Worm (Caenorhabditis elegans): ENCODE data around the gene wrt-6.

wrt-6 gene

ce11 chrX:3479950-3480349, at the start of gene wrt-6:
Gene wrt-6, plus strand, starts transcription at chrX:3480250.
- TF ChIP-seq nhr-67 (tag; optimal IDR thresholded peaks at IDR 0.05), result no peak
- no peak for TF ChIP-seq ceh-16 (tag; optimal IDR thresholded peaks at IDR 0.05)
- TF ChIP-seq nhr-11 (tag; optimal IDR thresholded peaks at IDR 0.05), result no peak
- TF ChIP-seq ztf-11 (tag; optimal IDR thresholded peaks at IDR 0.05), result no peak
- TF ChIP-seq unc-62 (GFP tag; optimal IDR thresholded peaks at IDR 0.05), result no peak
- TF ChIP-seq skn-1 (tag; optimal IDR thresholded peaks at IDR 0.05), result no peak
- no peak for TF ChIP-seq daf-12 (tag; optimal IDR thresholded peaks at IDR 0.05)
- TF ChIP-seq nhr-28 (tag; optimal IDR thresholded peaks at IDR 0.05), result no peak

- TF ChIP-seq nhr-67 (tag; optimal IDR thresholded peaks at IDR 0.05), result no peak
- TF ChIP-seq nhr-43 (tag; optimal IDR thresholded peaks at IDR 0.05; ENCODE audit: poor library complexity, severe bottlenecking), result no peak
- TF ChIP-seq ceh-9 (tag; optimal IDR thresholded peaks at IDR 0.05), result no peak
- no peak for TF ChIP-seq elt-3 (tag; optimal IDR thresholded peaks at IDR 0.05)
- no peak for TF ChIP-seq ceh-82 (tag; optimal IDR thresholded peaks at IDR 0.05)
- TF ChIP-seq nhr-25 (tag; optimal IDR thresholded peaks at IDR 0.05), result no peak
- TF ChIP-seq ama-1 (optimal IDR thresholded peaks at IDR 0.05), result no peak
These were observed 40.2 kb upstream of the wrt-6 start for ce11 chrX:3439823-3440222.

DNA sequence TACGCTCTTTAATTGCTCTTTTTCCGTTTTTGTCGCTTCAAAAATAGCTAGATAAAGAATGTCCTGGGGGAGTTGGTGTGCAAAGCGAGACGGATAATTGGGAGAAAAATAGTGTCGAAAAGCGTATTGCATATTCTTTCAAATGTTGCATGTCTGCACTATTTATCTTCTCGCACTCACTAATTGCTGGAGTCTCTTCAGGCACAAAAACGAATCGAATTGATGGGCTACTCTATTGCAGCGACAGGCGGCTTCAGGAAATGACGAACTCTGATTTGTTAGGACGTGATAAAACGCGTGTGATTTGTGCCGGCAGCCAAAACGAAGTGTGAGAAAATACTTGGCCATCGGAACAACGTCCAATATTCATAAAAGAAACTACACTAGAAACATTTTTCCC, 39.7 kb upstream of the wrt-6 start:
- TF ChIP-seq egl-27 (tag; optimal IDR thresholded peaks at IDR 0.05), result no peak
- peak; percentile 59 for TF ChIP-seq lin-39 (tag; optimal IDR thresholded peaks at IDR 0.05)

DNA sequence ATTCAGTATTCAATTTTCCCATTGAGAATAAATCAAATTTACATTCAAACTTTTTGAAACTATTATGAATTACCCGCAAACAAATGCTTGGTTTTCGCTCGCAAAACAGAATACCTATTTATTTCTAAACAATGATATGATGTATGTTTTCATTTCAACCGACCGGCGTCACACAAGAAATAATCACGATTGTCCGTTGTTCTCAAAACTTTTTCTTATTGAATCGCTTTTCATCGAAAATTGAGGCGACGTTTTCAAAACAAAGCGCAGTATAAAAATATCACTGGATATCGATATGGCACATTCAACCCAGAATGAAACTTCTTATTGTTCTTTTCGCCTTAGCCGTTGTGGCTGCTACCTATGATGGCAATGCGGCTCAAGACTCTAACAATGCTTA, 38.5 kb upstream of the wrt-6 start, which contains the start of gene ZK813.3:
Gene ZK813.3, plus strand, starts transcription at position 301 of the 400 bp plus-strand sequence.
- no peak for TF ChIP-seq skn-1 (tag; optimal IDR thresholded peaks at IDR 0.05)

ce11 chrX:3443526-3443925, 36.5 kb upstream of the wrt-6 start, which contains the start of gene ZK813.2:
Gene ZK813.2, plus strand, starts transcription at chrX:3443826.
- TF ChIP-seq fkh-2 (tag; optimal IDR thresholded peaks at IDR 0.05) (no peak), nhr-28 (tag; optimal IDR thresholded peaks at IDR 0.05) (no peak), unc-62 (GFP tag; optimal IDR thresholded peaks at IDR 0.05) (no peak), elt-1 (tag; optimal IDR thresholded peaks at IDR 0.05) (no peak), pqm-1 (tag; optimal IDR thresholded peaks at IDR 0.05) (no peak)

ce11 chrX:3444514-3444913, 35.5 kb upstream of the wrt-6 start, which contains the start of gene ZK813.7:
Gene ZK813.7, plus strand, starts transcription at chrX:3444814.
- TF ChIP-seq elt-1 (tag; optimal IDR thresholded peaks at IDR 0.05) (no peak), nhr-23 (tag; optimal IDR thresholded peaks at IDR 0.05) (no peak), mdl-1 (tag; optimal IDR thresholded peaks at IDR 0.05) (no peak), elt-2 (tag; optimal IDR thresholded peaks at IDR 0.05) (no peak), ztf-4 (tag; optimal IDR thresholded peaks at IDR 0.05) (no peak), mml-1 (tag; optimal IDR thresholded peaks at IDR 0.05) (no peak), egl-27 (tag; optimal IDR thresholded peaks at IDR 0.05) (no peak), ceh-82 (tag; optimal IDR thresholded peaks at IDR 0.05) (no peak)

DNA sequence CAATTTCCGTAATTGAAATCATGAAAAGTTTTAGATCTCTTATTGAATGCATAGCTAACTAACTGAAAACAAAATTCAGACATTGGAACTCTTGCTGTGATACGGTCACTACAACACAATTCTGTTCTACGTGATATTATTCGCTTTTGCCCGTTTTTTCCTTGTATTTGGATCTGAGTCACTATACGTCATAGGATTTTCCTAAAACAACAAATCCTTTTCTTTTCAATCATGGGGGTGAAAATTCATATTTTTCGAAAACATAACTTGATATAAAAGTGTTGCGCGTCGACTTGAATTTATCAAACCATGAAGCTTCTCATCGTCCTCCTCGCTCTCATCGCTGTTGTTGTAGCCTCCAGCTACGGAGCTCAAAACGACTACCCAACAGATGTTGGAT, 34.0 kb upstream of the wrt-6 start, which contains the start of gene ZK813.1:
Gene ZK813.1, plus strand, starts transcription at position 301 of the 400 bp plus-strand sequence.
- TF ChIP-seq ama-1 (optimal IDR thresholded peaks at IDR 0.05) (no peak), skn-1 (tag; optimal IDR thresholded peaks at IDR 0.05) (no peak)

DNA sequence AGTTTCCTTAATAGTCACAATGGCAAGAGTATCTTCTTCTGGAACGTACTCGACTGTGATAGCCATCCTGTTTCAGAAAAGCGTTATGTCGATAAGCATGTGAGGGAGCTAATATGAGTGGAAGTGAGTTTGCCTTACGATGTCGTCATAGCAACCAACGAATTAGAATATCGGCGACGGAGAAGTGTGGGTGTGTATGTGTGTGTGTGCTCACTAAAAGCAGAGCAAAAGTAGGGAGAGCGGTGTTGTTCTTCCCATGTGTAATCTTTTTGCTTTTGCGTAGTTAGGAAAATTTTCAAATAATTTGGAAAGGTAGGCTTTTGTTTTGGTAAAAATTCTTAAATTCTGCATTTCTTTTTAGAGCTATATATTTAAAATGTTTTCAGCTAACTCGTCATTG, 28.9 kb upstream of the wrt-6 start, which contains the start of gene ZK813.5:
Gene ZK813.5, minus strand, starts transcription at position 101 of the 400 bp plus-strand sequence.
- TF ChIP-seq nhr-237 (tag; optimal IDR thresholded peaks at IDR 0.05) (no peak), lsy-12 (tag; optimal IDR thresholded peaks at IDR 0.05) (no peak), unc-62 (GFP tag; optimal IDR thresholded peaks at IDR 0.05) (no peak), mml-1 (tag; optimal IDR thresholded peaks at IDR 0.05) (no peak), ceh-28 (tag; optimal IDR thresholded peaks at IDR 0.05) (no peak), ceh-9 (tag; optimal IDR thresholded peaks at IDR 0.05) (no peak), elt-1 (tag; optimal IDR thresholded peaks at IDR 0.05) (no peak)
